Fruit fly (Drosophila melanogaster) ovary, adult (tissue): ENCODE results near the gene Nup358.

Source experiments
- CG17801 ChIP-seq: fragments of 200-800 bp; optimal IDR thresholded peaks from 2 replicates; lab custom pipeline; 2019; ENCODE audit warnings: missing biosample characterization, mild to moderate bottlenecking, missing genetic modification characterization, moderate library complexity; ENCODE audit not compliant: partially characterized antibody

The Nup358 gene

dm6 chr3R:25236121-25236520, 13.0 kb upstream of the Nup358 start:
- TF ChIP-seq CG17801, result no peak

dm6 chr3R:25237314-25237713, 11.8 kb upstream of the Nup358 start, which contains the start of gene Jhbp7:
Gene Jhbp7, plus strand, starts transcription at chr3R:25237614.
- TF ChIP-seq CG17801, result no peak

dm6 chr3R:25238771-25239700, 10.1 kb upstream of the Nup358 start:
- TF ChIP-seq CG17801, result no peak

dm6 chr3R:25239880-25240279, 9.3 kb upstream of the Nup358 start, which contains the start of gene to:
Gene to, plus strand, starts transcription at chr3R:25240180.
- no peak for TF ChIP-seq CG17801

dm6 chr3R:25241507-25242070, 7.6 kb upstream of the Nup358 start, which contains the start of gene CG11854:
Gene CG11854, plus strand, starts transcription at chr3R:25242020.
- TF ChIP-seq CG17801, result no peak

- no peak for TF ChIP-seq CG17801
Measured at dm6 chr3R:25245052-25245813, 3.9 kb upstream of the Nup358 start, which contains the start of gene bam. Gene bam, minus strand, starts transcription at chr3R:25245109.

- TF ChIP-seq CG17801, result peak; percentile 89
Measured at dm6 chr3R:25247379-25247869, 1.7 kb upstream of the Nup358 start, which contains the start of the genes RpS27 and Nup37. Gene RpS27, minus strand, starts transcription at chr3R:25247514. Gene Nup37, plus strand, starts transcription at chr3R:25247658.

dm6 chr3R:25258628-25259240, 9.6 kb downstream of the Nup358 start, which contains the start of gene CG11857:
Gene CG11857, plus strand, starts transcription at chr3R:25258898.
- peak; percentile 97 for TF ChIP-seq CG17801

- TF ChIP-seq CG17801, result no peak
Measured at dm6 chr3R:25260670-25261069, 11.5 kb downstream of the Nup358 start.

- TF ChIP-seq CG17801, result peak; percentile 83
Measured at dm6 chr3R:25262322-25262761, 13.2 kb downstream of the Nup358 start, which contains the start of the genes Kdsr and CG11858. Gene Kdsr, minus strand, starts transcription at chr3R:25262498. Gene CG11858, plus strand, starts transcription at chr3R:25262741.

- peak; percentile 65 for TF ChIP-seq CG17801
Measured at dm6 chr3R:25265589-25266201, 16.5 kb downstream of the Nup358 start, which contains the start of the genes GlnRS and RIOK2. Gene GlnRS, minus strand, starts transcription at chr3R:25265721. Gene RIOK2, plus strand, starts transcription at chr3R:25265844.

- no peak for TF ChIP-seq CG17801
Measured at dm6 chr3R:25266751-25267150, 17.6 kb downstream of the Nup358 start.

- TF ChIP-seq CG17801, result no peak
Measured at dm6 chr3R:25269909-25270308, 20.8 kb downstream of the Nup358 start, which contains the start of the genes CG11889 and CG11891. Gene CG11889, plus strand, starts transcription at chr3R:25270209. Gene CG11891, plus strand, starts transcription at chr3R:25270209.

- no peak for TF ChIP-seq CG17801
Measured at dm6 chr3R:25273537-25273936, 24.4 kb downstream of the Nup358 start, which contains the start of gene CG11878. Gene CG11878, plus strand, starts transcription at chr3R:25273837.

dm6 chr3R:25275276-25275675, 26.1 kb downstream of the Nup358 start:
- TF ChIP-seq CG17801, result peak; percentile 77
